Worm (Caenorhabditis elegans) whole organism, young adult: ENCODE measurements around the gene F18E9.1.

Experiments used
- B0019.2 ChIP-seq: fragments of 200-800 bp; sonication (Bioruptor generic); conservative IDR thresholded peaks from 2 replicates; pipeline ENCODE4 v1.3.6; 2022; ENCODE audit warnings: missing genetic modification reagents, missing genetic modification characterization, missing compliant biosample characterization
- B0261.1 ChIP-seq: sonication (generic microtip); optimal IDR thresholded peaks from 2 replicates; lab custom pipeline; 2016; ENCODE audit warnings: mild to moderate bottlenecking, missing genetic modification characterization, moderate library complexity, missing compliant biosample characterization
- B0336.3 ChIP-seq: fragments of 200-800 bp; sonication (Bioruptor generic); IDR thresholded peaks from 2 replicates; pipeline ENCODE4 v1.3.6; 2022; ENCODE audit warnings: missing genetic modification characterization, missing compliant biosample characterization
- C06A6.2 ChIP-seq: fragments of 200-800 bp; sonication (Bioruptor generic); conservative IDR thresholded peaks from 2 replicates; pipeline ENCODE4 v1.3.6; 2022; ENCODE audit warnings: missing genetic modification characterization, missing compliant biosample characterization
- F23B12.7 ChIP-seq: sonication (generic microtip); optimal IDR thresholded peaks from 2 replicates; lab custom pipeline; 2017; ENCODE audit warnings: missing genetic modification characterization, mild to moderate bottlenecking, missing compliant biosample characterization, antibody characterized with exemption, moderate library complexity; ENCODE audit not compliant: insufficient read depth
- F33H1.4 ChIP-seq: fragments of 200-800 bp; sonication (Bioruptor generic); IDR thresholded peaks from 2 replicates; pipeline ENCODE4 v1.3.6; 2022; ENCODE audit warnings: missing genetic modification reagents, missing genetic modification characterization, missing compliant biosample characterization
- F57C9.4 ChIP-seq: sonication (generic microtip); optimal IDR thresholded peaks from 2 replicates; lab custom pipeline; 2017; ENCODE audit warnings: mild to moderate bottlenecking, missing genetic modification characterization, missing compliant biosample characterization
- K12H6.12 ChIP-seq: fragments of 200-800 bp; sonication (Bioruptor generic); optimal IDR thresholded peaks from 2 replicates; lab custom pipeline; 2018; ENCODE audit warnings: mild to moderate bottlenecking, missing genetic modification characterization, missing compliant biosample characterization
- T26A5.8 ChIP-seq: sonication (generic microtip); optimal IDR thresholded peaks from 2 replicates; lab custom pipeline; 2016; ENCODE audit warnings: missing genetic modification characterization, missing compliant biosample characterization
- Y95B8A.8 ChIP-seq: fragments of 200-800 bp; sonication (Bioruptor generic); IDR thresholded peaks from 2 replicates; pipeline ENCODE4 v1.3.6; 2022; ENCODE audit warnings: missing genetic modification reagents, missing genetic modification characterization, missing compliant biosample characterization
- ama-1 ChIP-seq, 3 experiments: fragments of 150-350 bp in 1 of 3; sonication (generic microtip) in 2 of 3; optimal IDR thresholded peaks; 2 replicates each; lab custom pipeline; 2014 to 2018; ENCODE audit warnings: missing biosample characterization in 2 of 3, missing genetic modification characterization in 2 of 3, missing genetic modification reagents in 2 of 3
- aptf-3 ChIP-seq: fragments of 200-800 bp; sonication (Bioruptor generic); IDR thresholded peaks from 2 replicates; pipeline ENCODE4 v1.3.6; 2022; ENCODE audit warnings: missing genetic modification characterization, missing compliant biosample characterization
- athp-1 ChIP-seq: sonication (generic microtip); optimal IDR thresholded peaks from 2 replicates; lab custom pipeline; 2017; ENCODE audit warnings: mild to moderate bottlenecking, missing genetic modification characterization, missing compliant biosample characterization
- cebp-1 ChIP-seq, 2 experiments: fragments of 200-800 bp in 1 of 2; sonication (Bioruptor generic) in 1 of 2; sonication (generic microtip) in 1 of 2; IDR thresholded peaks in 1 of 2; optimal IDR thresholded peaks in 1 of 2; 2 replicates each; pipeline versions ENCODE4 v1.3.6 to Lab custom; 2017 to 2022; ENCODE audit warnings: missing compliant biosample characterization in 2 of 2, missing genetic modification characterization in 2 of 2, mild to moderate bottlenecking in 1 of 2, missing genetic modification reagents in 1 of 2, moderate library complexity in 1 of 2
- chd-7 ChIP-seq: sonication (generic microtip); optimal IDR thresholded peaks from 2 replicates; lab custom pipeline; 2016; ENCODE audit warnings: mild to moderate bottlenecking, missing genetic modification characterization, moderate library complexity, missing compliant biosample characterization
- dox-1 ChIP-seq: fragments of 200-800 bp; sonication (Bioruptor generic); IDR thresholded peaks from 2 replicates; pipeline ENCODE4 v1.3.6; 2022; ENCODE audit warnings: missing genetic modification reagents, missing genetic modification characterization, missing compliant biosample characterization
- egl-18 ChIP-seq: fragments of 200-800 bp; sonication (Bioruptor generic); IDR thresholded peaks from 2 replicates; pipeline ENCODE4 v1.3.6; 2022; ENCODE audit warnings: missing genetic modification reagents, missing genetic modification characterization, missing compliant biosample characterization
- ets-4 ChIP-seq: fragments of 200-800 bp; sonication (Bioruptor generic); optimal IDR thresholded peaks from 2 replicates; lab custom pipeline; 2018; ENCODE audit warnings: mild to moderate bottlenecking, missing genetic modification characterization, missing compliant biosample characterization
- hmg-20 ChIP-seq: fragments of 200-800 bp; sonication (Bioruptor generic); IDR thresholded peaks from 2 replicates; pipeline ENCODE4 v1.3.6; 2022; ENCODE audit warnings: missing genetic modification reagents, missing genetic modification characterization, missing compliant biosample characterization
- hsf-1 ChIP-seq: fragments of 200-800 bp; sonication (Bioruptor generic); IDR thresholded peaks from 2 replicates; pipeline ENCODE4 v1.3.6; 2022; ENCODE audit warnings: missing genetic modification reagents, missing genetic modification characterization, missing compliant biosample characterization
- let-607 ChIP-seq, 2 experiments: fragments of 200-800 bp in 1 of 2; sonication (Bioruptor generic) in 1 of 2; sonication (generic microtip) in 1 of 2; optimal IDR thresholded peaks; 2 replicates each; lab custom pipeline; 2016 to 2018; ENCODE audit warnings: mild to moderate bottlenecking in 2 of 2, missing compliant biosample characterization in 2 of 2, missing genetic modification characterization in 2 of 2, moderate library complexity in 2 of 2, missing genotype in 1 of 2
- lin-40 ChIP-seq: sonication (generic microtip); optimal IDR thresholded peaks from 2 replicates; lab custom pipeline; 2016; ENCODE audit warnings: missing genetic modification characterization, mild to moderate bottlenecking, missing compliant biosample characterization, missing genotype, missing genetic modification reagents
- lsy-27 ChIP-seq: sonication (generic microtip); optimal IDR thresholded peaks from 2 replicates; lab custom pipeline; 2017; ENCODE audit warnings: missing genetic modification characterization, mild to moderate bottlenecking, missing compliant biosample characterization, antibody characterized with exemption, missing genotype, borderline replicate concordance; ENCODE audit not compliant: insufficient read depth
- madf-8 ChIP-seq: fragments of 200-800 bp; sonication (Bioruptor generic); conservative IDR thresholded peaks from 2 replicates; pipeline ENCODE4 v1.3.6; 2022; ENCODE audit warnings: missing genetic modification reagents, missing genetic modification characterization, missing compliant biosample characterization
- mcd-1 ChIP-seq: fragments of 200-800 bp; sonication (Bioruptor generic); IDR thresholded peaks from 2 replicates; pipeline ENCODE4 v1.3.6; 2022; ENCODE audit warnings: missing genetic modification reagents, missing genetic modification characterization, missing compliant biosample characterization
- mel-28 ChIP-seq: sonication (generic microtip); optimal IDR thresholded peaks from 2 replicates; lab custom pipeline; 2016; ENCODE audit warnings: borderline replicate concordance, mild to moderate bottlenecking, missing genetic modification characterization, missing compliant biosample characterization
- nfya-2 ChIP-seq: fragments of 200-800 bp; sonication (Bioruptor generic); IDR thresholded peaks from 2 replicates; pipeline ENCODE4 v1.3.6; 2022; ENCODE audit warnings: missing genetic modification reagents, missing genetic modification characterization, missing compliant biosample characterization
- pbrm-1 ChIP-seq: fragments of 200-800 bp; sonication (Bioruptor generic); IDR thresholded peaks from 2 replicates; pipeline ENCODE4 v1.3.6; 2022; ENCODE audit warnings: missing genetic modification reagents, missing genetic modification characterization, missing compliant biosample characterization
- sdz-38 ChIP-seq: sonication (generic microtip); optimal IDR thresholded peaks from 2 replicates; lab custom pipeline; 2016; ENCODE audit warnings: missing genotype, missing genetic modification characterization, missing compliant biosample characterization
- snpc-1.3 ChIP-seq: sonication (generic microtip); optimal IDR thresholded peaks from 2 replicates; lab custom pipeline; 2017; ENCODE audit warnings: missing genetic modification characterization, mild to moderate bottlenecking, missing compliant biosample characterization, antibody characterized with exemption, moderate library complexity, missing genotype, missing genetic modification reagents; ENCODE audit not compliant: insufficient read depth
- snpc-4 ChIP-seq, 5 experiments: fragments of 150-350 bp in 1 of 5; sonication (generic microtip) in 4 of 5; optimal IDR thresholded peaks; 2 replicates each; lab custom pipeline; 2014 to 2018; ENCODE audit warnings: missing genetic modification characterization in 5 of 5, missing biosample characterization in 3 of 5, antibody characterized with exemption in 2 of 5, mild to moderate bottlenecking in 2 of 5, missing compliant biosample characterization in 2 of 5, missing genotype in 2 of 5, moderate library complexity in 2 of 5, missing genetic modification reagents in 1 of 5
- zfh-2 ChIP-seq: fragments of 200-800 bp; sonication (Bioruptor generic); conservative IDR thresholded peaks from 2 replicates; pipeline ENCODE4 v1.3.6; 2022; ENCODE audit warnings: missing genetic modification reagents, missing genetic modification characterization, missing compliant biosample characterization
- ztf-22 ChIP-seq: fragments of 200-800 bp; sonication (Bioruptor generic); optimal IDR thresholded peaks from 2 replicates; lab custom pipeline; 2018; ENCODE audit warnings: mild to moderate bottlenecking, missing genetic modification characterization, moderate library complexity, missing compliant biosample characterization
- ztf-25 ChIP-seq: fragments of 200-800 bp; sonication (Bioruptor generic); IDR thresholded peaks from 2 replicates; pipeline ENCODE4 v1.3.6; 2022; ENCODE audit warnings: missing genetic modification reagents, missing genetic modification characterization, missing compliant biosample characterization

F18E9.1 gene

DNA sequence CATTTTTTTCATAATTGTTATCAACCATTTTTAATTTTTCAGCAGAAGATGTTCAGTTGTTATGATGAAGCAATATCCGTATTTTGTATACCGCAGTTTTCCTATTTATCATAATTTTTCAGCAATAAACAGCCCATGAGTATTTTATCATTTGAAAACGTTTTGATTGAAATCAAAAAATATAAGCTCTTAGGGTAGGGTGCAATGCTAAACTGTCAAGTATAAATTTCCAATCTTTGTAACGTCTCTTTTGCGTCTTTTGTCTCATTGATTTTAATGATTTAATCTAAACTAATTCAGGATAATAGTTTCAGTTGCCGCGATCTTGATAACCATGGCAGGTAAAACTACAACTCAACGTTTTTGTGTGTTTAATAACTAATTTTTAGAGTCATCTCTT, at the start of gene F18E9.1:
Gene F18E9.1, plus strand, starts transcription at position 301 of the 400 bp plus-strand sequence.
- no peak for TF ChIP-seq sdz-38
- TF ChIP-seq ama-1 (optimal IDR thresholded peaks at IDR 0.05; lab: Kevin White, UChicago), result no peak
- no peak for TF ChIP-seq ama-1 (GFP tag; optimal IDR thresholded peaks at IDR 0.05; lab: Kevin White, UChicago)
- no peak for TF ChIP-seq T26A5.8 (tag; lab: Kevin White, UChicago)
- TF ChIP-seq let-607 (tag; optimal IDR thresholded peaks at IDR 0.05; lab: Kevin White, UChicago), result no peak
- TF ChIP-seq pbrm-1 (GFP tag; lab: Robert Waterston, UW), result no peak
- no peak for TF ChIP-seq F57C9.4 (tag; lab: Kevin White, UChicago)
- no peak for TF ChIP-seq ztf-25 (GFP tag; lab: Robert Waterston, UW)
- TF ChIP-seq chd-7 (tag; lab: Kevin White, UChicago), result no peak
- TF ChIP-seq lin-40 (tag; lab: Kevin White, UChicago), result no peak
- no peak for TF ChIP-seq lsy-27 (tag; lab: Kevin White, UChicago)
- TF ChIP-seq dox-1 (GFP tag; lab: Robert Waterston, UW), result no peak
- TF ChIP-seq snpc-1.3 (tag; lab: Kevin White, UChicago), result no peak
- TF ChIP-seq Y95B8A.8 (GFP tag; lab: Robert Waterston, UW), result no peak
- TF ChIP-seq B0019.2 (GFP tag; lab: Robert Waterston, UW), result no peak
- TF ChIP-seq hsf-1 (GFP tag; lab: Robert Waterston, UW), result no peak
- no peak for TF ChIP-seq zfh-2 (GFP tag; lab: Robert Waterston, UW)
- no peak for TF ChIP-seq athp-1 (tag; lab: Kevin White, UChicago)
- no peak for TF ChIP-seq ztf-22 (GFP tag; lab: Kevin White, UChicago)
- no peak for TF ChIP-seq madf-8

DNA sequence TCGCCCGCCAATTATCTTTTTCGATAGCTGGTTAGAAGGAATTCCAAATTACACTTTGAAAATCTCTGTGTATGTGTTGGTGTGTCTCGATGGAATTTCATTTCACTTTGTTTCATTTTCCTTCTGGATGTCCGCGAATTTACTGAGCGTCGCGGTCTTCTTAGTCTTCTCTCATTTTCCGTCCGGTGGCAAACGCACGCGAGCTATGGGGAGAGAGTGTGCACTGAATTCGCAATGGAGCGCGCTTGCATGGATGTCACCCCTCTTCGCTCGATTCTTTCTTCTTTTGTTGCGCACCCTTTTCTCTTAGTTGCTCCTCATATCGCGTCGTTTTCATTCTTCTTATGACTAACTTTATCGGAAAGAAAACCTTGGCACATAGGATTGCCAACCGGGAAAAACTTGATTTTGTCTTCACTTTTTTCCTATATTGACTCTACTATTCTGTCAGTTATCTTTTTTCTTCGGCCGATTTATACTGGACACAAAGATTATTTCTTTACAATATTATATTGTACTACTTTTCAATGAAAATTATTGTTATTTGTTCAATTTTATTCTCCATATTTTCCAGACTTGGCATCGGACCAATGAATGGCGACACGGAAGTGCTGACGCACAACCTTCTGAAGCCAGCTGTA, 49.5 kb upstream of the F18E9.1 start, which contains the start of gene dhhc-14:
Gene dhhc-14, plus strand, starts transcription at position 591 of the 641 bp plus-strand sequence.
- TF ChIP-seq madf-8 (no peak), hmg-20 (GFP tag; lab: Robert Waterston, UW) (no peak), chd-7 (tag; lab: Kevin White, UChicago) (no peak), B0261.1 (tag; lab: Kevin White, UChicago) (no peak), nfya-2 (GFP tag; lab: Robert Waterston, UW) (no peak), K12H6.12 (tag; lab: Kevin White, UChicago) (peak; percentile 10), snpc-4 (GFP tag; optimal IDR thresholded peaks at IDR 0.05; lab: Kevin White, UChicago) (no peak), snpc-4 (tag; optimal IDR thresholded peaks at IDR 0.05; lab: Kevin White, UChicago) (no peak), mel-28 (no peak), zfh-2 (GFP tag; lab: Robert Waterston, UW) (peak; percentile 51; the same call in 1 of the 2 replicates), aptf-3 (no peak), cebp-1 (GFP tag; IDR thresholded peaks at IDR 0.05; lab: Robert Waterston, UW) (no peak), cebp-1 (tag; optimal IDR thresholded peaks at IDR 0.05; lab: Kevin White, UChicago) (peak; percentile 26), F23B12.7 (tag; lab: Kevin White, UChicago) (no peak), B0336.3 (GFP tag; lab: Robert Waterston, UW) (no peak), lsy-27 (tag; lab: Kevin White, UChicago) (no peak), egl-18 (GFP tag; lab: Robert Waterston, UW) (0 out of 2 replicates have a peak, but pooled peaks have one; percentile 27), snpc-1.3 (tag; lab: Kevin White, UChicago) (no peak), ztf-25 (GFP tag; lab: Robert Waterston, UW) (no peak), athp-1 (tag; lab: Kevin White, UChicago) (no peak), ztf-22 (GFP tag; lab: Kevin White, UChicago) (no peak), F33H1.4 (GFP tag; lab: Robert Waterston, UW) (no peak), ets-4 (no peak), mcd-1 (peak; percentile 84), C06A6.2 (no peak)
